Worm (Caenorhabditis elegans) whole organism, L1 larva: Measurements from ENCODE around the gene piga-1.

Source experiments
- C04F5.9 ChIP-seq: sonication (generic microtip); optimal IDR thresholded peaks from 2 replicates; lab custom pipeline; 2016; ENCODE audit warnings: missing genetic modification characterization, missing compliant biosample characterization
- C16A3.4 ChIP-seq: fragments of 150-350 bp; optimal IDR thresholded peaks from 2 replicates; lab custom pipeline; 2014; ENCODE audit warnings: missing biosample characterization, missing genetic modification characterization
- F16B12.6 ChIP-seq: fragments of 150-350 bp; optimal IDR thresholded peaks from 2 replicates; lab custom pipeline; 2014; ENCODE audit warnings: missing biosample characterization, missing genetic modification characterization
- Y116A8C.19 ChIP-seq: sonication (generic microtip); optimal IDR thresholded peaks from 2 replicates; lab custom pipeline; 2016; ENCODE audit warnings: missing compliant biosample characterization, missing genetic modification characterization, borderline replicate concordance
- aha-1 ChIP-seq: fragments of 150-350 bp; optimal IDR thresholded peaks from 2 replicates; lab custom pipeline; 2014; ENCODE audit warnings: missing biosample characterization, missing genetic modification characterization
- aly-2 ChIP-seq: fragments of 150-350 bp; optimal IDR thresholded peaks from 2 replicates; lab custom pipeline; 2014; ENCODE audit warnings: missing biosample characterization, missing genetic modification characterization
- blmp-1 ChIP-seq: fragments of 150-350 bp; optimal IDR thresholded peaks from 2 replicates; lab custom pipeline; 2014; ENCODE audit warnings: missing biosample characterization, missing genetic modification characterization
- ceh-8 ChIP-seq: fragments of 200-800 bp; sonication (Bioruptor generic); optimal IDR thresholded peaks from 2 replicates; lab custom pipeline; 2018; ENCODE audit warnings: mild to moderate bottlenecking, missing genetic modification characterization, moderate library complexity, missing compliant biosample characterization
- ceh-88 ChIP-seq: fragments of 200-800 bp; sonication (Bioruptor generic); IDR thresholded peaks from 2 replicates; pipeline ENCODE4 v1.3.6; 2022; ENCODE audit warnings: missing genetic modification characterization, missing compliant biosample characterization
- ceh-90 ChIP-seq: sonication (generic microtip); optimal IDR thresholded peaks from 2 replicates; lab custom pipeline; 2016; ENCODE audit warnings: missing genetic modification characterization, missing compliant biosample characterization
- dsc-1 ChIP-seq: sonication (generic microtip); optimal IDR thresholded peaks from 2 replicates; lab custom pipeline; 2016; ENCODE audit warnings: mild to moderate bottlenecking, missing genetic modification characterization, missing compliant biosample characterization
- efl-1 ChIP-seq, 4 experiments: fragments of 150-350 bp; optimal IDR thresholded peaks in 3 of 4; peaks in 1 of 4; 1 replicate in 1 of 4; 2 replicates in 3 of 4; lab custom pipeline; 2014; ENCODE audit warnings: missing biosample characterization in 2 of 4, missing genetic modification characterization in 2 of 4, missing genetic modification reagents in 2 of 4
- elt-2 ChIP-seq: sonication (generic microtip); optimal IDR thresholded peaks from 2 replicates; lab custom pipeline; 2016; ENCODE audit warnings: missing genetic modification characterization, mild to moderate bottlenecking, inconsistent platforms, missing compliant biosample characterization, missing genetic modification reagents
- ets-5 ChIP-seq: fragments of 200-800 bp; sonication (Bioruptor generic); IDR thresholded peaks from 2 replicates; pipeline ENCODE4 v1.3.6; 2022; ENCODE audit warnings: missing genetic modification characterization, missing compliant biosample characterization
- fkh-4 ChIP-seq: sonication (generic microtip); optimal IDR thresholded peaks from 2 replicates; lab custom pipeline; 2016; ENCODE audit warnings: missing compliant biosample characterization, missing genetic modification characterization, borderline replicate concordance
- grh-1 ChIP-seq: fragments of 200-800 bp; sonication (Bioruptor generic); IDR thresholded peaks from 2 replicates; pipeline ENCODE4 v1.3.6; 2022; ENCODE audit warnings: missing genetic modification reagents, missing genetic modification characterization, missing compliant biosample characterization
- hpl-2 ChIP-seq: fragments of 150-350 bp; optimal IDR thresholded peaks from 2 replicates; lab custom pipeline; 2014; ENCODE audit warnings: missing biosample characterization, missing genetic modification reagents, missing genetic modification characterization
- isw-1 ChIP-seq: fragments of 200-800 bp; sonication (Bioruptor generic); IDR thresholded peaks from 2 replicates; pipeline ENCODE4 v1.3.6; 2022; ENCODE audit warnings: missing genetic modification characterization, missing compliant biosample characterization
- lin-13 ChIP-seq: fragments of 150-350 bp; optimal IDR thresholded peaks from 2 replicates; lab custom pipeline; 2014; ENCODE audit warnings: missing biosample characterization, missing genetic modification reagents, missing genetic modification characterization
- lin-14 ChIP-seq: fragments of 200-800 bp; sonication (Bioruptor generic); optimal IDR thresholded peaks from 2 replicates; lab custom pipeline; 2018; ENCODE audit warnings: mild to moderate bottlenecking, missing genetic modification characterization, moderate library complexity, missing compliant biosample characterization
- mep-1 ChIP-seq: fragments of 150-350 bp; optimal IDR thresholded peaks from 2 replicates; lab custom pipeline; 2014; ENCODE audit warnings: missing biosample characterization, missing genetic modification characterization
- nhr-20 ChIP-seq: sonication (generic microtip); optimal IDR thresholded peaks from 2 replicates; lab custom pipeline; 2016; ENCODE audit warnings: mild to moderate bottlenecking, missing genetic modification characterization, missing compliant biosample characterization
- nhr-28 ChIP-seq: fragments of 150-350 bp; optimal IDR thresholded peaks from 2 replicates; lab custom pipeline; 2014; ENCODE audit warnings: missing biosample characterization, missing genetic modification characterization
- nhr-76 ChIP-seq: sonication (generic microtip); optimal IDR thresholded peaks from 2 replicates; lab custom pipeline; 2017; ENCODE audit warnings: missing biosample characterization, missing genetic modification characterization
- nhr-77 ChIP-seq: fragments of 150-350 bp; optimal IDR thresholded peaks from 2 replicates; lab custom pipeline; 2014; ENCODE audit warnings: missing biosample characterization, missing genetic modification characterization
- nhr-85 ChIP-seq: sonication (generic microtip); peaks from one replicate; lab custom pipeline; 2016; ENCODE audit warnings: missing genetic modification characterization, inconsistent platforms, missing compliant biosample characterization
- nhr-90 ChIP-seq: sonication (generic microtip); optimal IDR thresholded peaks from 2 replicates; lab custom pipeline; 2016; ENCODE audit warnings: mild to moderate bottlenecking, missing genetic modification characterization, missing compliant biosample characterization; ENCODE audit not compliant: poor library complexity
- pqm-1 ChIP-seq: sonication (generic microtip); optimal IDR thresholded peaks from 3 replicates; lab custom pipeline; 2017; ENCODE audit warnings: missing biosample characterization, missing genetic modification characterization
- rnt-1 ChIP-seq: sonication (generic microtip); optimal IDR thresholded peaks from 2 replicates; lab custom pipeline; 2016; ENCODE audit warnings: mild to moderate bottlenecking, missing genetic modification characterization, moderate library complexity, missing compliant biosample characterization
- skn-1 ChIP-seq: fragments of 150-350 bp; optimal IDR thresholded peaks from 2 replicates; lab custom pipeline; 2014; ENCODE audit warnings: missing biosample characterization, missing genetic modification characterization
- sptf-1 ChIP-seq: fragments of 150-350 bp; optimal IDR thresholded peaks from 2 replicates; lab custom pipeline; 2014; ENCODE audit warnings: missing biosample characterization, missing genetic modification characterization
- unc-130 ChIP-seq: fragments of 150-350 bp; optimal IDR thresholded peaks from 2 replicates; lab custom pipeline; 2017; ENCODE audit warnings: missing biosample characterization, missing genetic modification characterization, inconsistent platforms
- unc-98 ChIP-seq: fragments of 200-800 bp; sonication (Bioruptor generic); IDR thresholded peaks from 2 replicates; pipeline ENCODE4 v1.3.6; 2022; ENCODE audit warnings: missing genetic modification characterization, missing compliant biosample characterization
- xbp-1 ChIP-seq: sonication (generic microtip); optimal IDR thresholded peaks from 2 replicates; lab custom pipeline; 2016; ENCODE audit warnings: missing genetic modification characterization, missing compliant biosample characterization

piga-1 gene

ce11 chrII:8640503-8640902 is 21.0 kb downstream of the piga-1 start:
- no peak for TF ChIP-seq nhr-28 (tag; lab: Kevin White, UChicago)
- TF ChIP-seq lin-14 (GFP tag; lab: Kevin White, UChicago) = peak; percentile 30
- TF ChIP-seq nhr-85 = peak; percentile 31
- peak; percentile 12 for TF ChIP-seq mep-1 (tag; lab: Kevin White, UChicago)
- no peak for TF ChIP-seq Y116A8C.19

- TF ChIP-seq sptf-1 (tag; lab: Kevin White, UChicago) (no peak), nhr-77 (no peak), lin-13 (GFP tag; lab: Kevin White, UChicago) (no peak), ets-5 (GFP tag; lab: Robert Waterston, UW) (no peak), unc-130 (tag; lab: Kevin White, UChicago) (no peak), dsc-1 (tag; lab: Kevin White, UChicago) (no peak), aha-1 (tag; lab: Kevin White, UChicago) (no peak), grh-1 (GFP tag; lab: Robert Waterston, UW) (no peak), C16A3.4 (no peak), lin-14 (GFP tag; lab: Kevin White, UChicago) (no peak), blmp-1 (tag; lab: Kevin White, UChicago) (no peak), unc-98 (GFP tag; lab: Robert Waterston, UW) (no peak), elt-2 (tag; lab: Kevin White, UChicago) (no peak), isw-1 (no peak), nhr-76 (no peak), nhr-90 (tag; lab: Kevin White, UChicago) (no peak)
These were observed 22.0 kb downstream of the piga-1 start for ce11 chrII:8639553-8639952.

- TF ChIP-seq skn-1 (tag; lab: Kevin White, UChicago) (no peak), aly-2 (no peak), nhr-76 (no peak), efl-1 (optimal IDR thresholded peaks at IDR 0.05; lab: Kevin White, UChicago) (no peak), efl-1 (GFP tag; optimal IDR thresholded peaks at IDR 0.05 in 1 of 2; lab: Kevin White, UChicago) (peak in 1 of 2 experiments; percentile 39)
These were observed 23.9 kb downstream of the piga-1 start, which contains the start of gene vab-9 for ce11 chrII:8637615-8638014. Gene vab-9 (minus strand): TSS chrII:8637715.

DNA sequence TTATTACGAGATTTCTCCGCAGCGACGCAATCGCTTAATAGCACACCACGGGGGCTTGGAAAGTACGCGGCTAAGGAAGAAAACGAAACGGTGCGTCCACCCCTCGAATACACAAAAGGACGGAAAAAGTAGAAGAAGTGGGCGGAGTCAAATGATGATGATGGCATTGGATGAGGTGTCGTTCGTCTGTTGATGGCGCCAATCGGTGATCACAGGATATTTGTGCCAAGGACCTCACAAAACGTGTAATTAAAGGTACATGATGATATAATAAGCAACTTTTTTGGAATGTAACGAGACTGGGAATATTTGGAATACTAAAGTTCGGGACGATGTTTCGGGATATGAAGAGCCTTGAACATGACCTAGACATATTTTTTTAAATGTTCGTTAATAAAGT is 27.1 kb downstream of the piga-1 start, which contains the start of gene cutl-12:
Gene cutl-12, minus strand, starts transcription at position 101 of the 400 bp plus-strand sequence.
- TF ChIP-seq blmp-1 (tag; lab: Kevin White, UChicago) (peak; percentile 24), aha-1 (tag; lab: Kevin White, UChicago) (no peak)

DNA sequence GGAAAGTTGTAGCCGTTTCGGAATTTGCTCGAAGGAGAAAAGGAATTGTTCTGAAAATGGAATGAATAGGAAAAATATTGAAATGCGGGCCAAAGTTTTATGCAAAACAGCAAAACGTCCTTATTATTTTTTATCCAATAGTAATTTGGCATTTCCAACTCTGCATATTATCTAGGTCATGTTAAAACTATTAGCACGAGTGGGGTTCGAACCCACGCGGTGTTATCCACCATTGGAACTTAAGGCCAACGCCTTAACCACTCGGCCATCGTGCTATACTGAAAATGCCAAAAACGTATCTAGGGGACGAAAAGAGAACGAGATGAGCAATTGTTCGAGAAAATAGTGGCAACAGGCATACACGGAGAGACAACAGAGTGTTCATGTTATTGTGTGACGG is 29.7 kb downstream of the piga-1 start:
- TF ChIP-seq ceh-88 (GFP tag; lab: Robert Waterston, UW) (no peak), pqm-1 (tag; lab: Kevin White, UChicago) (no peak), nhr-85 (no peak), xbp-1 (tag; lab: Kevin White, UChicago) (no peak), fkh-4 (tag; lab: Kevin White, UChicago) (no peak), dsc-1 (tag; lab: Kevin White, UChicago) (no peak), C04F5.9 (tag; lab: Kevin White, UChicago) (no peak), ceh-8 (GFP tag; lab: Kevin White, UChicago) (no peak), nhr-20 (tag; lab: Kevin White, UChicago) (no peak), sptf-1 (tag; lab: Kevin White, UChicago) (no peak), ceh-90 (no peak), F16B12.6 (tag; lab: Kevin White, UChicago) (no peak), efl-1 (optimal IDR thresholded peaks at IDR 0.05; lab: Kevin White, UChicago) (no peak), efl-1 (GFP tag; optimal IDR thresholded peaks at IDR 0.05 in 1 of 2; lab: Kevin White, UChicago) (no peak), C16A3.4 (no peak), rnt-1 (tag; lab: Kevin White, UChicago) (no peak), hpl-2 (GFP tag; lab: Kevin White, UChicago) (no peak)
- TF ChIP-seq, all 84 proteins: peak for 0
